Fruit fly (Drosophila melanogaster): ENCODE data around the gene mRpL12.

dm6 chr3L:8952549-8953198 is 3.9 kb upstream of the mRpL12 start:
- TF ChIP-seq ttk (optimal IDR thresholded peaks at IDR 0.05) = no peak
- TF ChIP-seq h (optimal IDR thresholded peaks at IDR 0.05) = no peak
- no peak for TF ChIP-seq insv (optimal IDR thresholded peaks at IDR 0.05)
- no peak for TF ChIP-seq psq (optimal IDR thresholded peaks at IDR 0.05)
- no peak for TF ChIP-seq Myc (optimal IDR thresholded peaks at IDR 0.05)
- TF ChIP-seq Sin3A (optimal IDR thresholded peaks at IDR 0.05) = no peak

Data from Kc167 (cell line).